Worm (Caenorhabditis elegans): ENCODE data around the gene C44B12.3.

DNA sequence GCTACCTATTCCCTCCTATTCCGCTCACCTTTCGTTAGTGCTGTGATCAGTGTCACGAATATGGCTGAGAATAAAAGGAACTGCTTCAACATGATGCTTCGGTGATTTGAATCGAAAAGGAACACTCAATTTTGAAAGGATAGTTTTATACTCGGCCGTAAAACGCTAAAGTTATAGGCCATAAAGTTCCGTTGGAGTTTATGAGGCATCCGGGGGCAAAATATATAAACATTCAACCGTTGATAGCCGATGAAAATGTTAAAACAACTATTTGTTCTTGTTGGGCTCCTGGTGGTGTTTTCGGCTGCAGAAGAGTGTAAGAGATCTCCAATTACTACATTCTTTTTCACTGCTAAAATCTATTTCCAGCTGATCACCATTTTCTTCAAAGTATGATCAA, at the start of gene C44B12.3, which contains the start of gene C44B12.9:
- TF ChIP-seq dao-5 (tag; optimal IDR thresholded peaks at IDR 0.05): no peak
- TF ChIP-seq him-1 (tag; optimal IDR thresholded peaks at IDR 0.05): no peak
- TF ChIP-seq W03F9.2 (tag; optimal IDR thresholded peaks at IDR 0.05): no peak

All from whole organism, L4/young adult.